Worm (Caenorhabditis elegans) whole organism, L2 larva: ENCODE data around the gene ain-1.

ENCODE experiments used
- C34F6.9 ChIP-seq: fragments of 150-350 bp; optimal IDR thresholded peaks from 2 replicates; lab custom pipeline; 2014; ENCODE audit warnings: missing biosample characterization, missing genetic modification characterization
- ama-1 ChIP-seq: fragments of 150-350 bp; optimal IDR thresholded peaks from 2 replicates; lab custom pipeline; 2018; ENCODE audit warnings: inconsistent platforms
- lin-13 ChIP-seq: fragments of 150-350 bp; optimal IDR thresholded peaks from 2 replicates; lab custom pipeline; 2014; ENCODE audit warnings: missing biosample characterization, missing genetic modification reagents, missing genetic modification characterization
- lin-39 ChIP-seq: fragments of 150-350 bp; optimal IDR thresholded peaks from 2 replicates; lab custom pipeline; 2014; ENCODE audit warnings: missing biosample characterization, missing genetic modification reagents, missing genetic modification characterization
- nhr-10 ChIP-seq: sonication (generic microtip); optimal IDR thresholded peaks from 2 replicates; lab custom pipeline; 2017; ENCODE audit warnings: missing biosample characterization, missing genetic modification characterization
- nhr-237 ChIP-seq: fragments of 150-350 bp; optimal IDR thresholded peaks from 2 replicates; lab custom pipeline; 2014; ENCODE audit warnings: missing biosample characterization, missing genetic modification characterization
- skn-1 ChIP-seq: sonication (generic microtip); optimal IDR thresholded peaks from 2 replicates; lab custom pipeline; 2017; ENCODE audit warnings: missing biosample characterization, missing genetic modification characterization
- ztf-11 ChIP-seq: sonication (generic microtip); optimal IDR thresholded peaks from 2 replicates; lab custom pipeline; 2017; ENCODE audit warnings: missing biosample characterization, missing genetic modification characterization

ce11 chrX:16619158-16619557 is 5.9 kb downstream of the ain-1 start:
- TF ChIP-seq ama-1 (lab: Kevin White, UChicago) (no peak), ztf-11 (tag; lab: Kevin White, UChicago) (no peak), lin-39 (tag; lab: Kevin White, UChicago) (no peak), nhr-237 (tag; lab: Kevin White, UChicago) (no peak), lin-13 (no peak), nhr-10 (tag; lab: Kevin White, UChicago) (no peak), skn-1 (tag; lab: Kevin White, UChicago) (no peak), C34F6.9 (no peak)
